Worm (Caenorhabditis elegans) whole organism, L4 larva: Measurements from ENCODE around the gene nspe-1.

Experiments used
- ama-1 ChIP-seq: fragments of 150-350 bp; optimal IDR thresholded peaks from 2 replicates; lab custom pipeline; 2014; ENCODE audit warnings: inconsistent platforms, mixed read lengths
- ceh-44 ChIP-seq: fragments of 200-800 bp; sonication (Bioruptor generic); IDR thresholded peaks from 2 replicates; pipeline ENCODE4 v1.3.6; 2022; ENCODE audit warnings: missing genetic modification reagents, missing genetic modification characterization, missing compliant biosample characterization
- ces-1 ChIP-seq: fragments of 150-350 bp; sonication (generic microtip); optimal IDR thresholded peaks from 4 replicates; lab custom pipeline; 2014; ENCODE audit warnings: missing biosample characterization, missing genetic modification reagents, missing genetic modification characterization
- lin-39 ChIP-seq: fragments of 150-350 bp; optimal IDR thresholded peaks from 2 replicates; lab custom pipeline; 2014; ENCODE audit warnings: missing biosample characterization, missing genetic modification reagents, missing genetic modification characterization
- lsy-2 ChIP-seq, 2 experiments: fragments of 150-350 bp in 1 of 2; sonication (generic microtip) in 1 of 2; optimal IDR thresholded peaks; 2 replicates each; lab custom pipeline; 2014 to 2017; ENCODE audit warnings: missing biosample characterization in 2 of 2, missing genetic modification characterization in 2 of 2
- snpc-4 ChIP-seq: fragments of 150-350 bp; optimal IDR thresholded peaks from 2 replicates; lab custom pipeline; 2014; ENCODE audit warnings: missing biosample characterization, missing genetic modification characterization
- ztf-11 ChIP-seq: fragments of 150-350 bp; optimal IDR thresholded peaks from 2 replicates; lab custom pipeline; 2014; ENCODE audit warnings: missing biosample characterization, missing genetic modification characterization

DNA sequence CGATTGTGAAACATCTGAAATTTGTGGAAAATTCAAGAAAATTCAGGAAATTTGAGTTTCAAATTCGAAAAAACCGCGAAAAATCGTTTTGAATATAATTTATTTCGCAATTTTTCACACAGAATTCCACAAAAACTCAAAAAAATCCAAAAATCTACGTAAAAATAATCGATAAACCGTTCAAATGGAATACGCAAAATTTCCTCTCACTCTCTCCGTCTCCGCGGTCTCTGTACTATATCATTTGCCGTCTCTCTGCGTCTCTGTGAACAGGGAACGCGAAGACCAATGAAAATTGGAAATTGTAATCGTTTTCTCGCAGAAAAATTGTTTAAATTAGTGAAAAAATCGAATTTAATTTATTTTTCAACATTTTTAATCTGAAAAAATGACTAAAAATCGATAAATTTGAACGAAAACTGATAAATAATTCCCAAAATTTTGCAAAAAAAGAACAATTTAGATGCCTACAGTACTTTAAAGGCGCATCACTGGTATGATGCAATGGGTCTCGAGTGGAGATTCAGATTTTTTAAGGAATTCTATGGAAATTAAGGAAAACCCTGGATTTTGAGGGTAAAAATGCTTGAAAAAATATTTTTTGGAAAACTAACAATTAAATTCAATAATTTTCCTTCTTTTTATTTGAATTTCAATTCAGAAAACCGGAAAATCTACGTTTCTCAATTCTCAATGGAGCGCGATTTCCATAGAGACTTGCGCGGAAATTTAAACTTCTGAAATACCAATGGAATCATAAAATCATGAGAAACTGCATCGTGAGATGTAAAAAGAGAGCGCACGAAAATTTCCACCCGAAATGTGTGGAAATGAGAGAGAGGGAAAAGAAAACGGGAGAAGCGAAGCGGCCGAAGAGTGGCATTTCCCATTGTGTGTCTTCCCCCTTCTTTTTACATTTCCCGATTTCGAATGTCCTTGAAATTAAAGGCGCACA lies 16.7 kb downstream of the nspe-1 start, which contains the start of the genes ceh-100 and lips-15:
- TF ChIP-seq lin-39 (tag; lab: Kevin White, UChicago) (no peak), ces-1 (GFP tag; lab: Kevin White, UChicago) (no peak), snpc-4 (tag; lab: Kevin White, UChicago) (no peak), lsy-2 (tag; optimal IDR thresholded peaks at IDR 0.05; lab: Kevin White, UChicago) (no peak), ama-1 (lab: Kevin White, UChicago) (no peak), ceh-44 (GFP tag; lab: Robert Waterston, UW) (no peak), ztf-11 (tag; lab: Kevin White, UChicago) (no peak)
